Fruit fly (Drosophila melanogaster) whole organism, embryonic: ENCODE results near the gene CG13876.

Source experiments
- CG12769 ChIP-seq: fragments of 200-800 bp; sonication (Bioruptor generic); optimal IDR thresholded peaks from 2 replicates; lab custom pipeline; 2019; ENCODE audit warnings: missing biosample characterization, mild to moderate bottlenecking, missing genetic modification characterization, moderate library complexity
- CG13287 ChIP-seq: fragments of 200-800 bp; sonication (Bioruptor generic); IDR thresholded peaks from 2 replicates; pipeline ENCODE4 v1.3.6; 2022; ENCODE audit warnings: missing biosample characterization, missing genetic modification characterization; ENCODE audit not compliant: partially characterized antibody
- CG14710 ChIP-seq: fragments of 200-800 bp; sonication (Bioruptor generic); optimal IDR thresholded peaks from 3 replicates; lab custom pipeline; 2019; ENCODE audit warnings: missing biosample characterization, mild to moderate bottlenecking, missing genetic modification characterization, moderate library complexity
- CG15514 ChIP-seq: fragments of 200-800 bp; sonication (Bioruptor generic); optimal IDR thresholded peaks from 3 replicates; lab custom pipeline; 2017; ENCODE audit warnings: missing biosample characterization, missing genetic modification characterization, mild to moderate bottlenecking, moderate library complexity, missing genetic modification reagents
- CG1603 ChIP-seq: fragments of 200-800 bp; sonication (Bioruptor generic); optimal IDR thresholded peaks from 2 replicates; lab custom pipeline; 2019; ENCODE audit warnings: missing biosample characterization, mild to moderate bottlenecking, missing genetic modification characterization, moderate library complexity
- CG17385 ChIP-seq: fragments of 200-800 bp; sonication (Bioruptor generic); optimal IDR thresholded peaks from 3 replicates; lab custom pipeline; 2018; ENCODE audit warnings: missing biosample characterization, mild to moderate bottlenecking, missing genetic modification characterization
- CG2875 ChIP-seq: fragments of 200-800 bp; sonication (Bioruptor generic); optimal IDR thresholded peaks from 2 replicates; lab custom pipeline; 2017; ENCODE audit warnings: missing biosample characterization, mild to moderate bottlenecking, missing genetic modification characterization, missing genetic modification reagents
- CG3995 ChIP-seq: fragments of 200-800 bp; sonication (Bioruptor generic); optimal IDR thresholded peaks from 3 replicates; lab custom pipeline; 2016; ENCODE audit warnings: missing biosample characterization, missing genetic modification characterization
- CG4424 ChIP-seq: fragments of 200-800 bp; sonication (Bioruptor generic); optimal IDR thresholded peaks from 3 replicates; lab custom pipeline; 2016; ENCODE audit warnings: missing biosample characterization, missing genetic modification characterization
- CG4617 ChIP-seq: fragments of 200-800 bp; sonication (Bioruptor generic); optimal IDR thresholded peaks from 3 replicates; lab custom pipeline; 2016; ENCODE audit warnings: missing biosample characterization, missing genetic modification characterization, borderline replicate concordance
- CG5180 ChIP-seq: fragments of 200-800 bp; sonication (Bioruptor generic); optimal IDR thresholded peaks from 3 replicates; lab custom pipeline; 2017; ENCODE audit warnings: missing biosample characterization, missing genetic modification characterization, mild to moderate bottlenecking, moderate library complexity, missing genetic modification reagents
- CG6254 ChIP-seq: fragments of 200-800 bp; sonication (Bioruptor generic); optimal IDR thresholded peaks from 3 replicates; lab custom pipeline; 2017; ENCODE audit warnings: mild to moderate bottlenecking, missing biosample characterization, missing genetic modification reagents, missing genetic modification characterization
- CG9876 ChIP-seq: fragments of 200-800 bp; sonication (Bioruptor generic); optimal IDR thresholded peaks from 2 replicates; lab custom pipeline; 2016; ENCODE audit warnings: missing biosample characterization, missing genetic modification characterization
- CHES-1-like ChIP-seq: fragments of 200-800 bp; sonication (Bioruptor generic); optimal IDR thresholded peaks from 2 replicates; lab custom pipeline; 2016; ENCODE audit warnings: missing biosample characterization, missing genetic modification characterization
- Dip3 ChIP-seq: fragments of 200-800 bp; sonication (Bioruptor generic); optimal IDR thresholded peaks from 3 replicates; lab custom pipeline; 2016; ENCODE audit warnings: missing biosample characterization, missing genetic modification characterization
- Eip74EF ChIP-seq, 2 experiments: fragments of 200-800 bp in 1 of 2; fragments of >200 bp in 1 of 2; sonication (Bioruptor generic) in 1 of 2; optimal IDR thresholded peaks; 2 replicates each; lab custom pipeline; 2017 to 2019; ENCODE audit warnings: missing biosample characterization in 2 of 2, missing genetic modification characterization in 2 of 2, mild to moderate bottlenecking in 1 of 2, moderate library complexity in 1 of 2
- Ets97D ChIP-seq: fragments of 200-800 bp; sonication (Bioruptor generic); optimal IDR thresholded peaks from 3 replicates; lab custom pipeline; 2016; ENCODE audit warnings: missing biosample characterization, missing genetic modification characterization
- H2.0 ChIP-seq: fragments of 200-800 bp; sonication (Bioruptor generic); IDR thresholded peaks from 2 replicates; pipeline ENCODE4 v1.3.6; 2022; ENCODE audit warnings: missing biosample characterization, missing genetic modification characterization
- Hey ChIP-seq: fragments of 200-800 bp; sonication (Bioruptor generic); optimal IDR thresholded peaks from 3 replicates; lab custom pipeline; 2018; ENCODE audit warnings: missing biosample characterization, mild to moderate bottlenecking, missing genetic modification characterization
- HmgZ ChIP-seq: fragments of 200-800 bp; sonication (Bioruptor generic); optimal IDR thresholded peaks from 2 replicates; lab custom pipeline; 2018; ENCODE audit warnings: missing biosample characterization, mild to moderate bottlenecking, missing genetic modification characterization
- Hmr ChIP-seq: fragments of 200-800 bp; sonication (Bioruptor generic); optimal IDR thresholded peaks from 3 replicates; lab custom pipeline; 2017; ENCODE audit warnings: mild to moderate bottlenecking, missing biosample characterization, missing genetic modification reagents, missing genetic modification characterization
- Hr3 ChIP-seq: fragments of 200-800 bp; sonication (Bioruptor generic); optimal IDR thresholded peaks from 3 replicates; lab custom pipeline; 2016; ENCODE audit warnings: missing biosample characterization, missing genetic modification characterization
- MESR4 ChIP-seq: fragments of 200-800 bp; sonication (Bioruptor generic); optimal IDR thresholded peaks from 2 replicates; lab custom pipeline; 2018; ENCODE audit warnings: missing biosample characterization, mild to moderate bottlenecking, missing genetic modification characterization, moderate library complexity
- Max ChIP-seq: fragments of 200-800 bp; sonication (Bioruptor generic); optimal IDR thresholded peaks from 2 replicates; lab custom pipeline; 2016; ENCODE audit warnings: missing biosample characterization, mild to moderate bottlenecking, missing genetic modification characterization
- Med ChIP-seq: fragments of 200-800 bp; sonication (Bioruptor generic); peaks from one replicate; lab custom pipeline; 2016; ENCODE audit warnings: missing biosample characterization, missing genetic modification characterization, mild to moderate bottlenecking, inconsistent platforms, moderate library complexity
- Spps ChIP-seq: fragments of 200-800 bp; sonication (Bioruptor generic); optimal IDR thresholded peaks from 2 replicates; lab custom pipeline; 2018; ENCODE audit warnings: missing biosample characterization, mild to moderate bottlenecking, missing genetic modification characterization
- Trl ChIP-seq, 3 experiments: fragments of >200 bp in 2 of 3; fragments of 200-800 bp in 1 of 3; sonication (Bioruptor generic) in 1 of 3; optimal IDR thresholded peaks; 2 replicates in 1 of 3; 3 replicates in 2 of 3; lab custom pipeline; 2016 to 2017; ENCODE audit warnings: missing biosample characterization in 1 of 3, missing genetic modification characterization in 1 of 3
- Xrp1 ChIP-seq: fragments of 200-800 bp; sonication (Bioruptor generic); IDR thresholded peaks from 2 replicates; pipeline ENCODE4 v1.3.6; 2022; ENCODE audit warnings: missing biosample characterization, missing genetic modification characterization
- YL-1 ChIP-seq: fragments of 200-800 bp; sonication (Bioruptor generic); optimal IDR thresholded peaks from 3 replicates; lab custom pipeline; 2017; ENCODE audit warnings: missing biosample characterization, mild to moderate bottlenecking, missing genetic modification characterization
- cad ChIP-seq: fragments of >200 bp; optimal IDR thresholded peaks from 2 replicates; lab custom pipeline; 2017; ENCODE audit warnings: missing biosample characterization, missing genetic modification characterization
- chinmo ChIP-seq: fragments of 200-800 bp; sonication (Bioruptor generic); IDR thresholded peaks from 4 replicates; pipeline ENCODE4 v1.3.6; 2022; ENCODE audit warnings: missing biosample characterization, missing genetic modification characterization; ENCODE audit not compliant: partially characterized antibody
- eve ChIP-seq, 2 experiments: fragments of >200 bp; optimal IDR thresholded peaks; 2 replicates each; lab custom pipeline; 2017; ENCODE audit warnings: missing biosample characterization in 2 of 2, missing genetic modification characterization in 2 of 2
- eyg ChIP-seq: fragments of 200-800 bp; sonication (Bioruptor generic); optimal IDR thresholded peaks from 3 replicates; lab custom pipeline; 2016; ENCODE audit warnings: missing biosample characterization, missing genetic modification characterization
- fru ChIP-seq: fragments of >200 bp; optimal IDR thresholded peaks from 2 replicates; lab custom pipeline; 2017
- gfzf ChIP-seq: fragments of 200-800 bp; sonication (Bioruptor generic); optimal IDR thresholded peaks from 2 replicates; lab custom pipeline; 2016; ENCODE audit warnings: missing biosample characterization, mild to moderate bottlenecking, missing genetic modification characterization, moderate library complexity
- hkb ChIP-seq, 2 experiments: fragments of 200-800 bp in 1 of 2; fragments of >200 bp in 1 of 2; sonication (Bioruptor generic) in 1 of 2; IDR thresholded peaks in 1 of 2; optimal IDR thresholded peaks in 1 of 2; 2 replicates each; pipeline versions ENCODE4 v1.3.6 to Lab custom; 2017 to 2022; ENCODE audit warnings: missing biosample characterization in 1 of 2, missing genetic modification characterization in 1 of 2
- lola ChIP-seq, 3 experiments: fragments of >200 bp in 2 of 3; fragments of 200-800 bp in 1 of 3; sonication (Bioruptor generic) in 1 of 3; optimal IDR thresholded peaks; 2 replicates each; lab custom pipeline; 2017 to 2019; ENCODE audit warnings: missing biosample characterization in 3 of 3, missing genetic modification characterization in 3 of 3, mild to moderate bottlenecking in 1 of 3, moderate library complexity in 1 of 3
- odd ChIP-seq: fragments of 200-800 bp; sonication (Bioruptor generic); optimal IDR thresholded peaks from 2 replicates; lab custom pipeline; 2017; ENCODE audit warnings: missing biosample characterization, mild to moderate bottlenecking, missing genetic modification characterization
- sd ChIP-seq: fragments of 200-800 bp; sonication (Bioruptor generic); optimal IDR thresholded peaks from 3 replicates; lab custom pipeline; 2018; ENCODE audit warnings: missing biosample characterization, mild to moderate bottlenecking, missing genetic modification characterization, moderate library complexity
- sima ChIP-seq: fragments of 200-800 bp; sonication (Bioruptor generic); optimal IDR thresholded peaks from 2 replicates; lab custom pipeline; 2016; ENCODE audit warnings: missing biosample characterization, missing genetic modification characterization
- stwl ChIP-seq: fragments of 200-800 bp; sonication (Bioruptor generic); optimal IDR thresholded peaks from 3 replicates; lab custom pipeline; 2018; ENCODE audit warnings: missing biosample characterization, mild to moderate bottlenecking, missing genetic modification characterization, moderate library complexity
- trem ChIP-seq: fragments of 200-800 bp; optimal IDR thresholded peaks from 3 replicates; lab custom pipeline; 2019; ENCODE audit warnings: missing biosample characterization, mild to moderate bottlenecking, missing genetic modification characterization, moderate library complexity
- vvl ChIP-seq: fragments of 200-800 bp; sonication (Bioruptor generic); IDR thresholded peaks from 2 replicates; pipeline ENCODE4 v1.3.6; 2022; ENCODE audit warnings: missing biosample characterization, missing genetic modification characterization

Gene CG13876

dm6 chr3L:175949-176348, 30.0 kb upstream of the CG13876 start, which contains the start of gene CG7049 (continued):
- TF ChIP-seq CG5180 (GFP tag; lab: Kevin White, UChicago) (no peak), lola (GFP tag; optimal IDR thresholded peaks at IDR 0.05; lab: Kevin White, UChicago) (peak in 1 of 3 experiments; percentile 23), CG13287 (GFP tag; lab: Robert Waterston, UW) (peak; percentile 59), eyg (no peak), stwl (tag; lab: Kevin White, UChicago) (peak; percentile 29), CG3995 (GFP tag; lab: Kevin White, UChicago) (peak; percentile 79), Hr3 (no peak), CG17385 (no peak), HmgZ (tag; lab: Kevin White, UChicago) (peak; percentile 18), Med (GFP tag; lab: Kevin White, UChicago) (peak; percentile 84), CG4424 (peak; percentile 5), H2.0 (no peak), CG9876 (GFP tag; lab: Kevin White, UChicago) (no peak), gfzf (peak; percentile 72), CG15514 (peak; percentile 22), Spps (tag; lab: Kevin White, UChicago) (peak; percentile 2), CG1603 (peak; percentile 80), eve (GFP tag; optimal IDR thresholded peaks at IDR 0.05; lab: Kevin White, UChicago) (no peak), trem (tag; lab: Kevin White, UChicago) (peak; percentile 28), sd (tag; lab: Kevin White, UChicago) (peak; percentile 80), Trl (optimal IDR thresholded peaks at IDR 0.05; lab: Kevin White, UChicago) (no peak), Trl (GFP tag; optimal IDR thresholded peaks at IDR 0.05; lab: Kevin White, UChicago) (no peak), CHES-1-like (GFP tag; lab: Kevin White, UChicago) (peak; percentile 4), YL-1 (GFP tag; lab: Kevin White, UChicago) (peak; percentile 27), odd (no peak), CG12769 (tag; lab: Kevin White, UChicago) (no peak), CG14710 (tag; lab: Kevin White, UChicago) (peak; percentile 29), CG6254 (peak; percentile 67), Max (no peak), hkb (optimal IDR thresholded peaks at IDR 0.05; lab: Kevin White, UChicago) (no peak), hkb (GFP tag; IDR thresholded peaks at IDR 0.05; lab: Robert Waterston, UW) (peak; percentile 42; the same call in 1 of the 2 replicates), MESR4 (peak; percentile 63), cad (no peak), vvl (peak; percentile 33; the same call in 1 of the 2 replicates), CG2875 (GFP tag; lab: Kevin White, UChicago) (no peak), Dip3 (GFP tag; lab: Kevin White, UChicago) (no peak), fru (no peak), Ets97D (GFP tag; lab: Kevin White, UChicago) (peak; percentile 43), Hey (tag; lab: Kevin White, UChicago) (no peak), Xrp1 (GFP tag; lab: Robert Waterston, UW) (no peak), CG4617 (peak; percentile 6), Hmr (GFP tag; lab: Kevin White, UChicago) (peak; percentile 10), sima (no peak), chinmo (GFP tag; lab: Robert Waterston, UW) (0 out of 4 replicates have a peak, but pooled peaks have one; percentile 35), Eip74EF (GFP tag; optimal IDR thresholded peaks at IDR 0.05; lab: Kevin White, UChicago) (peak in 1 of 2 experiments; percentile 81)
